Worm (Caenorhabditis elegans): Measurements from ENCODE around the gene F40F8.1.

DNA sequence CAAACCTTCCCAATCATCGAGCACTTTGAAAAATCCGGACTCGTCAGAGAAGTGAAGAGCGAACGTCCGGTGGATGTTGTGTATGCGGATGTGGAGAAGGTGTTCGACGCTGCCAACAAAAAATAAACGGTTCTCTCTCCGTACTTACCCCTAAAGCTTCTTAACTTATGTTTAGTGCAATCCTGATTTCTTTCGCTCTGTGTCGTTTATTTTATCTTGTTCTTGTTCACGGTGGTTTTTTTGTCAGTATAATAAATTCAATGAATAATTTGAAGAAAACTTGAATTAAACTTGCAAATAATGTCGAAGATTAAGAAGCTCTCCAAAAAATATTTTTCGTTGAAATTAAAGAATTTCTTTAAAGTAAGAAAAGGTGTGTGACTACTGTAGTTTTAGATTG, 1.5 kb downstream of the F40F8.1 start, which contains the start of gene F40F8.3:
- TF ChIP-seq dao-5 (tag; optimal IDR thresholded peaks at IDR 0.05) (no peak), him-1 (tag; optimal IDR thresholded peaks at IDR 0.05) (no peak)

Measured in whole organism, L4/young adult.